Worm (Caenorhabditis elegans) whole organism, L3 larva: ENCODE measurements around the gene T24G10.2.

Experiments used
- ceh-16 ChIP-seq: sonication (generic microtip); optimal IDR thresholded peaks from 2 replicates; lab custom pipeline; 2017; ENCODE audit warnings: missing biosample characterization, missing genetic modification characterization
- lsy-12 ChIP-seq: sonication (generic microtip); optimal IDR thresholded peaks from 2 replicates; lab custom pipeline; 2016; ENCODE audit warnings: mild to moderate bottlenecking, missing genetic modification characterization, missing compliant biosample characterization
- nfya-1 ChIP-seq: sonication (generic microtip); optimal IDR thresholded peaks from 2 replicates; lab custom pipeline; 2017; ENCODE audit warnings: missing genetic modification characterization, mild to moderate bottlenecking, missing compliant biosample characterization, antibody characterized with exemption, moderate library complexity; ENCODE audit not compliant: insufficient read depth
- unc-39 ChIP-seq: sonication (generic microtip); optimal IDR thresholded peaks from 4 replicates; lab custom pipeline; 2017; ENCODE audit warnings: missing biosample characterization, missing genetic modification characterization
- zag-1 ChIP-seq: fragments of 150-350 bp; optimal IDR thresholded peaks from 2 replicates; lab custom pipeline; 2014; ENCODE audit warnings: missing biosample characterization, missing genetic modification characterization

ce11 chrIII:5483738-5484315 lies 41.3 kb upstream of the T24G10.2 start, which contains the start of the genes R02F2.7 and R02F2.4:
- TF ChIP-seq nfya-1 (tag; lab: Kevin White, UChicago) (peak; percentile 2), lsy-12 (no peak), zag-1 (no peak), unc-39 (tag; lab: Kevin White, UChicago) (no peak), ceh-16 (tag; lab: Kevin White, UChicago) (no peak)
